Worm (Caenorhabditis elegans) whole organism, early embryonic: ENCODE data around the gene sre-34.
"Not testable (repeated sequence)": the region's sequence is repeated elsewhere in the genome, so short reads cannot be mapped to it uniquely, and the experiment has no call there.

Experiments used
- B0310.2 ChIP-seq: sonication (generic microtip); optimal IDR thresholded peaks from 2 replicates; lab custom pipeline; 2016; ENCODE audit warnings: mild to moderate bottlenecking, missing genetic modification characterization, missing compliant biosample characterization
- F13C5.2 ChIP-seq: sonication (generic microtip); optimal IDR thresholded peaks from 2 replicates; lab custom pipeline; 2017; ENCODE audit warnings: mild to moderate bottlenecking, missing genetic modification characterization, inconsistent platforms, missing compliant biosample characterization
- aly-1 ChIP-seq: sonication (generic microtip); optimal IDR thresholded peaks from 2 replicates; lab custom pipeline; 2016; ENCODE audit warnings: missing genetic modification characterization, missing compliant biosample characterization
- ama-1 ChIP-seq: fragments of 150-350 bp; optimal IDR thresholded peaks from 2 replicates; lab custom pipeline; 2014
- ceh-13 ChIP-seq: fragments of 200-800 bp; sonication (Bioruptor generic); optimal IDR thresholded peaks from 2 replicates; lab custom pipeline; 2018; ENCODE audit warnings: mild to moderate bottlenecking, missing genetic modification characterization, missing compliant biosample characterization
- ceh-36 ChIP-seq: sonication (generic microtip); optimal IDR thresholded peaks from 2 replicates; lab custom pipeline; 2016; ENCODE audit warnings: missing genetic modification characterization, inconsistent platforms, missing compliant biosample characterization
- ets-7 ChIP-seq: sonication (generic microtip); optimal IDR thresholded peaks from 2 replicates; lab custom pipeline; 2016; ENCODE audit warnings: missing genotype, missing genetic modification characterization, missing compliant biosample characterization
- flt-1 ChIP-seq: fragments of 200-800 bp; sonication (Bioruptor generic); IDR thresholded peaks from 2 replicates; pipeline ENCODE4 v1.3.6; 2022; ENCODE audit warnings: missing genetic modification characterization, missing compliant biosample characterization
- hmbx-1 ChIP-seq: sonication (generic microtip); optimal IDR thresholded peaks from 2 replicates; lab custom pipeline; 2016; ENCODE audit warnings: mild to moderate bottlenecking, missing genetic modification characterization, missing compliant biosample characterization
- hmg-4 ChIP-seq: fragments of 200-800 bp; sonication (Bioruptor generic); optimal IDR thresholded peaks from 2 replicates; lab custom pipeline; 2018; ENCODE audit warnings: mild to moderate bottlenecking, missing genetic modification characterization, missing compliant biosample characterization
- hnd-1 ChIP-seq: sonication (generic microtip); optimal IDR thresholded peaks from 2 replicates; lab custom pipeline; 2016; ENCODE audit warnings: missing genetic modification characterization, missing compliant biosample characterization
- pes-1 ChIP-seq: fragments of 200-800 bp; sonication (Bioruptor generic); IDR thresholded peaks from 2 replicates; pipeline ENCODE4 v1.3.6; 2022; ENCODE audit warnings: missing genetic modification reagents, missing genetic modification characterization, missing compliant biosample characterization
- scrt-1 ChIP-seq: fragments of 200-800 bp; sonication (Bioruptor generic); IDR thresholded peaks from 2 replicates; pipeline ENCODE4 v1.3.6; 2022; ENCODE audit warnings: missing genetic modification characterization, missing compliant biosample characterization
- sea-1 ChIP-seq: fragments of 200-800 bp; sonication (Bioruptor generic); conservative IDR thresholded peaks from 2 replicates; pipeline ENCODE4 v1.3.6; 2022; ENCODE audit warnings: missing genetic modification characterization, missing compliant biosample characterization
- tbx-11 ChIP-seq: fragments of 200-800 bp; sonication (Bioruptor generic); IDR thresholded peaks from 2 replicates; pipeline ENCODE4 v1.3.6; 2022; ENCODE audit warnings: missing genetic modification characterization, missing compliant biosample characterization
- tbx-37 ChIP-seq: fragments of 200-800 bp; sonication (Bioruptor generic); conservative IDR thresholded peaks from 2 replicates; pipeline ENCODE4 v1.3.6; 2022; ENCODE audit warnings: missing genetic modification reagents, missing genetic modification characterization, missing compliant biosample characterization
- tra-4 ChIP-seq: sonication (generic microtip); optimal IDR thresholded peaks from 2 replicates; lab custom pipeline; 2017; ENCODE audit warnings: missing genetic modification characterization, missing compliant biosample characterization

Gene sre-34

DNA sequence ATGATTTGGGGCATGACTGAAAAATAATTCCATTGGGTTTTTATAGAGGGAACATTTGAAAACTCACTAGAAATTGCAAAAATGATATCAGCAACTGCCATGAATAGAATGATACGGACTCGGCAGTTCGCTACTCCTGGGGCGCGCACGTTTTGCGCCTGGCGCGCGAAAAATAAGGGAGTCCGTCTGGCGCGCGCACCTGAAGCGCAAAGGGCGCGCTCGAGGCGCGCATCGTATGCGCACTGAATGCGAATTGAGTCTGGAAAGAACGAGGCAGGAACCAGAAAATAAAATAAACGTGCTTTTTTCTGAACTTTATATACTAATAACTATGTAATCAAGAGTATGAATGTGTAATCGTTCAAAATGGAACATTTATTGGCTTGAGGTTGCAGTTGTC is 8.8 kb upstream of the sre-34 start, which contains the start of gene Y57A10C.10:
Gene Y57A10C.10, minus strand, starts transcription at position 101 of the 400 bp plus-strand sequence.
- not testable (repeated sequence) for TF ChIP-seq hmbx-1 (tag; lab: Kevin White, UChicago); hmg-4 (GFP tag; lab: Kevin White, UChicago); tra-4 (tag; lab: Kevin White, UChicago)

ce11 chrII:12444679-12445376 is 5.1 kb upstream of the sre-34 start, which contains the start of the genes W05H5.1 and pitr-6:
Gene W05H5.1, minus strand, starts transcription at chrII:12444779.
Gene pitr-6, plus strand, starts transcription at chrII:12445326.
- TF ChIP-seq scrt-1 (GFP tag; lab: Robert Waterston, UW) (no peak), ceh-36 (tag; lab: Kevin White, UChicago) (no peak), ceh-13 (GFP tag; lab: Kevin White, UChicago) (no peak), B0310.2 (tag; lab: Kevin White, UChicago) (no peak), flt-1 (GFP tag; lab: Robert Waterston, UW) (no peak), tra-4 (tag; lab: Kevin White, UChicago) (no peak), ama-1 (no peak), hmg-4 (GFP tag; lab: Kevin White, UChicago) (no peak), aly-1 (no peak)

DNA sequence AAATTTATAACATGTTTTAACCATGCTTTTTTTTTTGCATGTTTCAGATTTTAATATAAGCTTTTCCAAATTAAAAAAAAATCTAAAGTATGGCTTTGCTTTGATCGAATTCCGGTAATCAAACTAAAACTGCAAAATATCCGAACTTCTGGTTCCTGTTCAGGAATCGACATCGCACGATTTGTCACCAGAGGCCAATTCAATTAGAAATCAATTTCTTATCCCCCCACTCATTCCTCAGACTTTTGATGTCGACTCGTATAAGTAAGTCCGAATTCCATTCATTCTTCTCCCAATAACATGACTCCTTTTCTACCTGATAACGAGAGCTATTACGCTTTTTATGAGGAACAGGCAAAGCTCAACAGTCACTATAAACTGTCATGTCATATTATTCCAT is 1.7 kb upstream of the sre-34 start, which contains the start of gene srh-27:
Gene srh-27, plus strand, starts transcription at position 301 of the 400 bp plus-strand sequence.
- no peak for TF ChIP-seq aly-1
- no peak for TF ChIP-seq pes-1 (GFP tag; lab: Robert Waterston, UW)
- no peak for TF ChIP-seq B0310.2 (tag; lab: Kevin White, UChicago)
- TF ChIP-seq flt-1 (GFP tag; lab: Robert Waterston, UW) = no peak
- TF ChIP-seq ceh-36 (tag; lab: Kevin White, UChicago) = no peak
- TF ChIP-seq ceh-13 (GFP tag; lab: Kevin White, UChicago) = no peak
- no peak for TF ChIP-seq sea-1 (GFP tag; lab: Robert Waterston, UW)
- TF ChIP-seq tbx-37 (GFP tag; lab: Robert Waterston, UW) = no peak
- no peak for TF ChIP-seq ama-1
- no peak for TF ChIP-seq tra-4 (tag; lab: Kevin White, UChicago)
- TF ChIP-seq hnd-1 (tag; lab: Kevin White, UChicago) = no peak
- TF ChIP-seq hmg-4 (GFP tag; lab: Kevin White, UChicago) = no peak
- TF ChIP-seq F13C5.2 (tag; lab: Kevin White, UChicago) = no peak
- TF ChIP-seq hmbx-1 (tag; lab: Kevin White, UChicago) = no peak

ce11 chrII:12452754-12453352 is 2.9 kb downstream of the sre-34 start, which contains the start of the genes sre-35 and sre-33:
Gene sre-35, minus strand, starts transcription at chrII:12452854.
Gene sre-33, plus strand, starts transcription at chrII:12453302.
- TF ChIP-seq pes-1 (GFP tag; lab: Robert Waterston, UW) (no peak), scrt-1 (GFP tag; lab: Robert Waterston, UW) (no peak), hmbx-1 (tag; lab: Kevin White, UChicago) (no peak), sea-1 (GFP tag; lab: Robert Waterston, UW) (no peak), tra-4 (tag; lab: Kevin White, UChicago) (no peak), hmg-4 (GFP tag; lab: Kevin White, UChicago) (no peak), ceh-36 (tag; lab: Kevin White, UChicago) (no peak), B0310.2 (tag; lab: Kevin White, UChicago) (no peak), ceh-13 (GFP tag; lab: Kevin White, UChicago) (no peak), aly-1 (no peak), tbx-37 (GFP tag; lab: Robert Waterston, UW) (no peak), flt-1 (GFP tag; lab: Robert Waterston, UW) (no peak)

- TF ChIP-seq F13C5.2 (tag; lab: Kevin White, UChicago) = no peak
- TF ChIP-seq tra-4 (tag; lab: Kevin White, UChicago) = no peak
- TF ChIP-seq hmg-4 (GFP tag; lab: Kevin White, UChicago) = no peak
- no peak for TF ChIP-seq sea-1 (GFP tag; lab: Robert Waterston, UW)
- no peak for TF ChIP-seq flt-1 (GFP tag; lab: Robert Waterston, UW)
Observed at ce11 chrII:12456633-12457032, 6.7 kb downstream of the sre-34 start, which contains the start of gene sre-32. Gene sre-32, minus strand, starts transcription at chrII:12456733.

- TF ChIP-seq tbx-37 (GFP tag; lab: Robert Waterston, UW) (no peak), ceh-36 (tag; lab: Kevin White, UChicago) (no peak), ets-7 (no peak), F13C5.2 (tag; lab: Kevin White, UChicago) (no peak), ama-1 (no peak), tbx-11 (no peak), sea-1 (GFP tag; lab: Robert Waterston, UW) (no peak), tra-4 (tag; lab: Kevin White, UChicago) (no peak), B0310.2 (tag; lab: Kevin White, UChicago) (no peak), aly-1 (no peak), hmbx-1 (tag; lab: Kevin White, UChicago) (no peak), hnd-1 (tag; lab: Kevin White, UChicago) (no peak)
Observed at ce11 chrII:12457275-12457674, 7.3 kb downstream of the sre-34 start, which contains the start of gene sre-38. Gene sre-38, plus strand, starts transcription at chrII:12457575.

DNA sequence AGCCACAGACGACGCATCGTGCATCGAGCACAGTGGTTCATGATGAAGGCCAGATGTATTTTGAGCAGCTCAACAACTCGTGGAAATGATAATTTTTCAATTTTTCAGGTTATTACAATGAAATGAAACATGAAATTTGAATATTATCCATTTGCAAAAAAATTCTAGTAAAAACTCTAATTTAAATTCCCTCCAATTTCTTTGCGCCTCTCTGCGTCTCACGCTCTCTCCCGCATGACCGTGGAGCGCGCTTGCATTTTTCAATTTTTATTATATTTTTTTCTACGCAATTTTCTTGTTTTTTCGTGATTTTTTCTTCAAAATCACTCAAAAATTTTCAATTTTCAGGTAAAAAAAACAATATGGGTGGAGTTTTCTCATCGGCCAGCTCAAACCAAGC is 9.5 kb downstream of the sre-34 start, which contains the start of gene tag-281:
Gene tag-281, plus strand, starts transcription at position 340 of the 400 bp plus-strand sequence.
- TF ChIP-seq flt-1 (GFP tag; lab: Robert Waterston, UW) (peak; percentile 54; the same call in 1 of the 2 replicates), hmg-4 (GFP tag; lab: Kevin White, UChicago) (no peak), hmbx-1 (tag; lab: Kevin White, UChicago) (no peak)
